Worm (Caenorhabditis elegans) whole organism, L1 larva: ENCODE measurements around the gene nhr-98.

Experiments used
- C04F5.9 ChIP-seq: sonication (generic microtip); optimal IDR thresholded peaks from 2 replicates; lab custom pipeline; 2016; ENCODE audit warnings: missing genetic modification characterization, missing compliant biosample characterization
- C16A3.4 ChIP-seq: fragments of 150-350 bp; optimal IDR thresholded peaks from 2 replicates; lab custom pipeline; 2014; ENCODE audit warnings: missing biosample characterization, missing genetic modification characterization
- F16B12.6 ChIP-seq: fragments of 150-350 bp; optimal IDR thresholded peaks from 2 replicates; lab custom pipeline; 2014; ENCODE audit warnings: missing biosample characterization, missing genetic modification characterization
- Y116A8C.19 ChIP-seq: sonication (generic microtip); optimal IDR thresholded peaks from 2 replicates; lab custom pipeline; 2016; ENCODE audit warnings: missing compliant biosample characterization, missing genetic modification characterization, borderline replicate concordance
- aha-1 ChIP-seq: fragments of 150-350 bp; optimal IDR thresholded peaks from 2 replicates; lab custom pipeline; 2014; ENCODE audit warnings: missing biosample characterization, missing genetic modification characterization
- ama-1 ChIP-seq: fragments of 150-350 bp; optimal IDR thresholded peaks from 2 replicates; lab custom pipeline; 2014
- ceh-63 ChIP-seq: fragments of 200-800 bp; sonication (Bioruptor generic); optimal IDR thresholded peaks from 2 replicates; lab custom pipeline; 2018; ENCODE audit warnings: mild to moderate bottlenecking, missing genetic modification characterization, missing compliant biosample characterization
- ceh-8 ChIP-seq: fragments of 200-800 bp; sonication (Bioruptor generic); optimal IDR thresholded peaks from 2 replicates; lab custom pipeline; 2018; ENCODE audit warnings: mild to moderate bottlenecking, missing genetic modification characterization, moderate library complexity, missing compliant biosample characterization
- ceh-88 ChIP-seq: fragments of 200-800 bp; sonication (Bioruptor generic); IDR thresholded peaks from 2 replicates; pipeline ENCODE4 v1.3.6; 2022; ENCODE audit warnings: missing genetic modification characterization, missing compliant biosample characterization
- efl-3 ChIP-seq: fragments of 200-800 bp; sonication (Bioruptor generic); optimal IDR thresholded peaks from 2 replicates; lab custom pipeline; 2018; ENCODE audit warnings: mild to moderate bottlenecking, missing genetic modification characterization, missing compliant biosample characterization
- egl-13 ChIP-seq: sonication (generic microtip); optimal IDR thresholded peaks from 2 replicates; lab custom pipeline; 2016; ENCODE audit warnings: missing genotype, missing genetic modification reagents, missing genetic modification characterization, missing compliant biosample characterization
- elt-2 ChIP-seq: sonication (generic microtip); optimal IDR thresholded peaks from 2 replicates; lab custom pipeline; 2016; ENCODE audit warnings: missing genetic modification characterization, mild to moderate bottlenecking, inconsistent platforms, missing compliant biosample characterization, missing genetic modification reagents
- elt-3 ChIP-seq, 6 experiments: fragments of 150-350 bp in 1 of 6; sonication (generic microtip); optimal IDR thresholded peaks; 2 replicates each; lab custom pipeline; 2017 to 2018; ENCODE audit warnings: missing biosample characterization in 6 of 6, missing genetic modification characterization in 6 of 6, inconsistent platforms in 1 of 6
- ets-5 ChIP-seq: fragments of 200-800 bp; sonication (Bioruptor generic); IDR thresholded peaks from 2 replicates; pipeline ENCODE4 v1.3.6; 2022; ENCODE audit warnings: missing genetic modification characterization, missing compliant biosample characterization
- fkh-10 ChIP-seq: sonication (generic microtip); optimal IDR thresholded peaks from 2 replicates; lab custom pipeline; 2017; ENCODE audit warnings: missing biosample characterization, missing genetic modification reagents, missing genetic modification characterization
- fkh-8 ChIP-seq: sonication (generic microtip); optimal IDR thresholded peaks from 2 replicates; lab custom pipeline; 2016; ENCODE audit warnings: mild to moderate bottlenecking, missing genetic modification characterization, missing compliant biosample characterization
- fos-1 ChIP-seq: fragments of 150-350 bp; optimal IDR thresholded peaks from 2 replicates; lab custom pipeline; 2014; ENCODE audit warnings: missing biosample characterization, missing genetic modification characterization
- lin-15B ChIP-seq: fragments of 150-350 bp; sonication (generic microtip); optimal IDR thresholded peaks from 3 replicates; lab custom pipeline; 2014; ENCODE audit warnings: missing biosample characterization, missing genetic modification characterization
- mdl-1 ChIP-seq, 2 experiments: fragments of 150-350 bp; optimal IDR thresholded peaks; 2 replicates each; lab custom pipeline; 2014 to 2017; ENCODE audit warnings: missing biosample characterization in 2 of 2, missing genetic modification characterization in 2 of 2, inconsistent platforms in 1 of 2
- nhr-11 ChIP-seq: fragments of 150-350 bp; optimal IDR thresholded peaks from 2 replicates; lab custom pipeline; 2014; ENCODE audit warnings: missing biosample characterization, missing genetic modification characterization
- nhr-12 ChIP-seq: sonication (generic microtip); optimal IDR thresholded peaks from 2 replicates; lab custom pipeline; 2017; ENCODE audit warnings: missing biosample characterization, missing genetic modification characterization
- nhr-237 ChIP-seq: fragments of 150-350 bp; optimal IDR thresholded peaks from 2 replicates; lab custom pipeline; 2014; ENCODE audit warnings: missing biosample characterization, missing genetic modification characterization
- nhr-47 ChIP-seq: sonication (generic microtip); optimal IDR thresholded peaks from 2 replicates; lab custom pipeline; 2016; ENCODE audit warnings: mild to moderate bottlenecking, missing genetic modification characterization, moderate library complexity, missing compliant biosample characterization
- nhr-84 ChIP-seq: sonication (generic microtip); optimal IDR thresholded peaks from 2 replicates; lab custom pipeline; 2017; ENCODE audit warnings: missing biosample characterization, missing genetic modification characterization
- pag-3 ChIP-seq: sonication (generic microtip); optimal IDR thresholded peaks from 2 replicates; lab custom pipeline; 2017; ENCODE audit warnings: missing genetic modification characterization, mild to moderate bottlenecking, missing compliant biosample characterization, antibody characterized with exemption, borderline replicate concordance; ENCODE audit not compliant: insufficient read depth
- pax-3 ChIP-seq: fragments of 200-800 bp; sonication (Bioruptor generic); optimal IDR thresholded peaks from 2 replicates; lab custom pipeline; 2018; ENCODE audit warnings: mild to moderate bottlenecking, missing genetic modification characterization, moderate library complexity, missing compliant biosample characterization
- pqm-1 ChIP-seq: sonication (generic microtip); optimal IDR thresholded peaks from 3 replicates; lab custom pipeline; 2017; ENCODE audit warnings: missing biosample characterization, missing genetic modification characterization
- rnt-1 ChIP-seq: sonication (generic microtip); optimal IDR thresholded peaks from 2 replicates; lab custom pipeline; 2016; ENCODE audit warnings: mild to moderate bottlenecking, missing genetic modification characterization, moderate library complexity, missing compliant biosample characterization
- snpc-4 ChIP-seq: fragments of 150-350 bp; optimal IDR thresholded peaks from 2 replicates; lab custom pipeline; 2014; ENCODE audit warnings: missing biosample characterization, missing genetic modification characterization
- snu-23 ChIP-seq: sonication (generic microtip); optimal IDR thresholded peaks from 2 replicates; lab custom pipeline; 2016; ENCODE audit warnings: missing genetic modification characterization, missing compliant biosample characterization
- sox-4 ChIP-seq: sonication (generic microtip); optimal IDR thresholded peaks from 2 replicates; lab custom pipeline; 2016; ENCODE audit warnings: missing genetic modification characterization, missing compliant biosample characterization
- sup-37 ChIP-seq: fragments of 200-800 bp; sonication (Bioruptor generic); optimal IDR thresholded peaks from 2 replicates; lab custom pipeline; 2018; ENCODE audit warnings: mild to moderate bottlenecking, missing genetic modification characterization, missing compliant biosample characterization
- tbx-2 ChIP-seq: sonication (generic microtip); optimal IDR thresholded peaks from 2 replicates; lab custom pipeline; 2016; ENCODE audit warnings: missing genetic modification characterization, missing compliant biosample characterization
- xbp-1 ChIP-seq: sonication (generic microtip); optimal IDR thresholded peaks from 2 replicates; lab custom pipeline; 2016; ENCODE audit warnings: missing genetic modification characterization, missing compliant biosample characterization
- ztf-11 ChIP-seq, 2 experiments: sonication (generic microtip); optimal IDR thresholded peaks; 2 replicates each; lab custom pipeline; 2016 to 2017; ENCODE audit warnings: missing genetic modification characterization in 2 of 2, missing biosample characterization in 1 of 2, missing compliant biosample characterization in 1 of 2
- ztf-4 ChIP-seq: fragments of 150-350 bp; optimal IDR thresholded peaks from 2 replicates; lab custom pipeline; 2014; ENCODE audit warnings: missing biosample characterization, missing genetic modification characterization

The nhr-98 gene

ce11 chrV:500535-500934 lies 46.9 kb downstream of the nhr-98 start:
- TF ChIP-seq nhr-84 (tag; lab: Kevin White, UChicago) (no peak), nhr-11 (tag; lab: Kevin White, UChicago) (no peak), ets-5 (GFP tag; lab: Robert Waterston, UW) (no peak), ztf-4 (no peak), Y116A8C.19 (no peak), mdl-1 (tag; optimal IDR thresholded peaks at IDR 0.05; lab: Kevin White, UChicago) (no peak), nhr-12 (tag; lab: Kevin White, UChicago) (no peak), ama-1 (lab: Kevin White, UChicago) (no peak), efl-3 (GFP tag; lab: Kevin White, UChicago) (no peak), pax-3 (no peak), elt-2 (tag; lab: Kevin White, UChicago) (no peak), lin-15B (tag; lab: Kevin White, UChicago) (no peak), C04F5.9 (tag; lab: Kevin White, UChicago) (no peak), sup-37 (GFP tag; lab: Kevin White, UChicago) (no peak), fkh-8 (tag; lab: Kevin White, UChicago) (no peak), egl-13 (tag; lab: Kevin White, UChicago) (no peak)

DNA sequence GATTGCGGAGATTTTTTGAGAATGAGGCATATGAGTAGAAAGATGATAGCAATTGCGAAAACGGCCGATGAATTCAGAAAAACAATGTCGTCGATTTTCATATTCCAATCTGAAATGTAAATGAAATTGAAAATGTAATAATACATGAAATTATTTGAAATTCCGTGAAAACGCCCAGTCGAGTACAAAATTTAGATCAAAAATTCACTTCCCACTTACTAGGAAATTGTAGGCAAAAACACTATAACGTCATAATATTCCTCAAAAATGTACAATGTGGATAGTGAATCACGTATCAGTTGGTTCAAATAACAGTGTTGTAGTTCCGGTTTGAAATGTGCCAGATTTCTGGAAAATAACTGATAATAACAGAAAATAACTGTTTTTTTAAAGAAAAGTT lies 47.6 kb downstream of the nhr-98 start, which contains the start of gene str-256:
Gene str-256 (minus strand): TSS at position 101 of the 400 bp plus-strand sequence.
- TF ChIP-seq pag-3 (tag; lab: Kevin White, UChicago) = no peak
- no peak for TF ChIP-seq aha-1 (tag; lab: Kevin White, UChicago)
- no peak for TF ChIP-seq ztf-11 (tag; optimal IDR thresholded peaks at IDR 0.05; lab: Kevin White, UChicago)
- TF ChIP-seq fos-1 (tag; lab: Kevin White, UChicago) = no peak
- TF ChIP-seq pqm-1 (tag; lab: Kevin White, UChicago) = no peak

DNA sequence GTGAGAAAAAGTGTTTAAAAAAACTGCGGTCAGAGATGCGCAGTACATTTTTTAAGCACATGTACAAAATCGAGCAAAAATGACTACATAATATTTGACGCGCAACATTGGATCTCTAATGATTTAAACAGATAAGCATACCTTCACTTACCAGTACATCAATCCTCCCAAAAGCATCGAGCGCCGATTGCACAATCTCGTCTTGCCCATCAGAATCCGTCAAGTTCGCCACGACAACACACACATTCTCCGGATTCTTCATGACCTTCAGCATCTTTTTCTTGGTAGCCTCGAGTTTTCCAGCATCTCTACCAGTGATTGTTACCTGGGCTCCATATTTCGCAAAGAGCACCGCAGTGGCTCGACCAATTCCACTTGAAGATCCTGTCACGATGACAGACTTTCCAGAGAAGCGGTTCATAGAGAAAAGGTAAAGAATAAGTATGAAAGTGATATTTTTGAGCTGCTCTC lies 49.2 kb downstream of the nhr-98 start, which contains the start of gene T01G6.10:
Gene T01G6.10 (minus strand): TSS at position 421 of the 471 bp plus-strand sequence.
- no peak for TF ChIP-seq rnt-1
- TF ChIP-seq ztf-11 (tag; optimal IDR thresholded peaks at IDR 0.05; lab: Kevin White, UChicago) = no peak

DNA sequence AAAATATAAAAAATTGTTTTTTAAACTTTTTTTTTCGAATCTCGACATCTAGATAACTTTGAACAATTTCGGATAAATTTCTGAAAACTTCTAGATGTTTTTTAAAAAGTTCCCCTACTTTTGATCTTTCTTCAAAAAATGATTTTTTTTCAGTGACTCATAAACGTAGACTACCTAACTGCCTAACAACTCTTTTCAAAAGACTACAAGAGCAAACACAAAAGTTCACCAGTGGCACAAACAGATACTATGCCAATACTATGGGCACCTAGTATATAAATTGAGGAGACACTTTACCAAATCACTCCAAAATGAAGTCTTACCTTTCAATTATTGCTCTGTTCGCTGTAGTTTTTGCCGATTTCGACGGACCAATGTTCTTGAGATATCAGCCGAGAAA lies 50.1 kb downstream of the nhr-98 start, which contains the start of gene srlf-35:
Gene srlf-35 (plus strand): TSS at position 301 of the 400 bp plus-strand sequence.
- TF ChIP-seq sox-4 (tag; lab: Kevin White, UChicago) (no peak), F16B12.6 (tag; lab: Kevin White, UChicago) (no peak), nhr-237 (tag; lab: Kevin White, UChicago) (no peak), fkh-10 (no peak), snpc-4 (no peak), sup-37 (GFP tag; lab: Kevin White, UChicago) (no peak), xbp-1 (tag; lab: Kevin White, UChicago) (no peak), ceh-8 (no peak), snu-23 (no peak), C16A3.4 (tag; lab: Kevin White, UChicago) (no peak), ceh-88 (GFP tag; lab: Robert Waterston, UW) (no peak), elt-3 (tag; optimal IDR thresholded peaks at IDR 0.05; lab: Kevin White, UChicago) (no peak), fos-1 (tag; lab: Kevin White, UChicago) (no peak), nhr-47 (tag; lab: Kevin White, UChicago) (no peak), ceh-63 (no peak), tbx-2 (no peak), pqm-1 (tag; lab: Kevin White, UChicago) (no peak)
- TF ChIP-seq, all 84 proteins: peak for 0
